Fruit fly (Drosophila melanogaster): ENCODE results near the gene RpL13.

RpL13 gene

dm6 chr2L:10003593-10003992 is 36.5 kb downstream of the RpL13 start, which contains the start of gene Ndf (continued):
- TF ChIP-seq acj6 (GFP tag; optimal IDR thresholded peaks at IDR 0.05) (no peak), ss (GFP tag; optimal IDR thresholded peaks at IDR 0.05) (peak; percentile 14 to 35), Hr39 (GFP tag; optimal IDR thresholded peaks at IDR 0.05) (no peak), Sox102F (GFP tag; optimal IDR thresholded peaks at IDR 0.05) (peak; percentile 32), CG1621 (tag; optimal IDR thresholded peaks at IDR 0.05) (peak; percentile 50), Hr4 (GFP tag; optimal IDR thresholded peaks at IDR 0.05) (peak; percentile 16), CG11902 (GFP tag; optimal IDR thresholded peaks at IDR 0.05) (peak; percentile 13)

dm6 chr2L:10004574-10004973 is 37.5 kb downstream of the RpL13 start:
- TF ChIP-seq Ets96B (tag; optimal IDR thresholded peaks at IDR 0.05): no peak
- peak; percentile 62; the same call in 2 of the 3 replicates for TF ChIP-seq eg (GFP tag; IDR thresholded peaks at IDR 0.05)
- peak; percentile 18 for TF ChIP-seq net (GFP tag; optimal IDR thresholded peaks at IDR 0.05)
- no peak for TF ChIP-seq CG3032 (tag; optimal IDR thresholded peaks at IDR 0.05)
- no peak for TF ChIP-seq spab (GFP tag; optimal IDR thresholded peaks at IDR 0.05)
- TF ChIP-seq CG6854 (GFP tag; optimal IDR thresholded peaks at IDR 0.05): no peak
- TF ChIP-seq lz (GFP tag; optimal IDR thresholded peaks at IDR 0.05): no peak
- peak; percentile 27 for TF ChIP-seq fkh (GFP tag; optimal IDR thresholded peaks at IDR 0.05)
- TF ChIP-seq CG6276 (GFP tag; optimal IDR thresholded peaks at IDR 0.05): no peak
- TF ChIP-seq Eip75B (GFP tag; optimal IDR thresholded peaks at IDR 0.05): no peak
- TF ChIP-seq dsx (GFP tag; optimal IDR thresholded peaks at IDR 0.05; ENCODE audit: poor library complexity, severe bottlenecking): no peak
- no peak for TF ChIP-seq Ets21C (GFP tag; optimal IDR thresholded peaks at IDR 0.05)
- peak in 1 of 2 experiments; percentile 28 for TF ChIP-seq ss (GFP tag; optimal IDR thresholded peaks at IDR 0.05)
- no peak for TF ChIP-seq Hr39 (GFP tag; optimal IDR thresholded peaks at IDR 0.05)
- no peak for TF ChIP-seq CG8119 (GFP tag; IDR thresholded peaks at IDR 0.05)
- TF ChIP-seq CG8632 (GFP tag; optimal IDR thresholded peaks at IDR 0.05): no peak
- no peak for TF ChIP-seq CG34406 (GFP tag; optimal IDR thresholded peaks at IDR 0.05)
- peak; percentile 42; the same call in 2 of the 3 replicates for TF ChIP-seq CG6163 (GFP tag; IDR thresholded peaks at IDR 0.05)
- no peak for TF ChIP-seq Eip93F (GFP tag; optimal IDR thresholded peaks at IDR 0.05)
- TF ChIP-seq dac (GFP tag; optimal IDR thresholded peaks at IDR 0.05): no peak
- no peak for TF ChIP-seq CG32006 (GFP tag; optimal IDR thresholded peaks at IDR 0.05)
- no peak for TF ChIP-seq CG11294 (GFP tag; IDR thresholded peaks at IDR 0.05)
- no peak for TF ChIP-seq CG16779 (tag; optimal IDR thresholded peaks at IDR 0.05)
- no peak for TF ChIP-seq CG11902 (GFP tag; optimal IDR thresholded peaks at IDR 0.05)
- 0 out of 2 replicates have a peak, but pooled peaks have one; percentile 32 for TF ChIP-seq CG15336 (GFP tag; IDR thresholded peaks at IDR 0.05)
- TF ChIP-seq cyc (GFP tag; optimal IDR thresholded peaks at IDR 0.05): no peak
- no peak for TF ChIP-seq Sox15 (GFP tag; optimal IDR thresholded peaks at IDR 0.05)
- peak; percentile 11 for TF ChIP-seq CG9139 (GFP tag; optimal IDR thresholded peaks at IDR 0.05)
- TF ChIP-seq OdsH (GFP tag; optimal IDR thresholded peaks at IDR 0.05): no peak
- TF ChIP-seq CG1621 (tag; optimal IDR thresholded peaks at IDR 0.05): peak; percentile 35
- TF ChIP-seq Eip78C (GFP tag): peak; percentile 77
- peak; percentile 18 for TF ChIP-seq CG3919 (GFP tag; optimal IDR thresholded peaks at IDR 0.05)
- TF ChIP-seq Hr4 (GFP tag; optimal IDR thresholded peaks at IDR 0.05): no peak
- no peak for TF ChIP-seq Gug (GFP tag; IDR thresholded peaks at IDR 0.05)
- TF ChIP-seq Hr38 (GFP tag; optimal IDR thresholded peaks at IDR 0.05): no peak
- no peak for TF ChIP-seq achi (GFP tag; optimal IDR thresholded peaks at IDR 0.05)

dm6 chr2L:10009293-10009695 is 42.2 kb downstream of the RpL13 start, which contains the start of gene Trp1:
Gene Trp1, plus strand, starts transcription at chr2L:10009381.
- peak; percentile 84 for TF ChIP-seq CG9139 (GFP tag; optimal IDR thresholded peaks at IDR 0.05)
- peak; percentile 9 for TF ChIP-seq CG3032 (tag; optimal IDR thresholded peaks at IDR 0.05)
- peak; percentile 64 for TF ChIP-seq CG6276 (GFP tag; optimal IDR thresholded peaks at IDR 0.05)
- TF ChIP-seq spab (GFP tag; optimal IDR thresholded peaks at IDR 0.05): no peak
- peak in 1 of 2 experiments; percentile 6 for TF ChIP-seq salr (GFP tag; optimal IDR thresholded peaks at IDR 0.05)
- no peak for TF ChIP-seq acj6 (GFP tag; optimal IDR thresholded peaks at IDR 0.05)
- peak; percentile 33 for TF ChIP-seq CG10669 (GFP tag; optimal IDR thresholded peaks at IDR 0.05)
- TF ChIP-seq CG7368 (GFP tag; optimal IDR thresholded peaks at IDR 0.05): no peak
- TF ChIP-seq ss (GFP tag; optimal IDR thresholded peaks at IDR 0.05): peak; percentile 30 to 57
- peak; percentile 28 for TF ChIP-seq Eip78C (GFP tag)
- TF ChIP-seq CG6808 (GFP tag; optimal IDR thresholded peaks at IDR 0.05): peak; percentile 44
- TF ChIP-seq eg (GFP tag; IDR thresholded peaks at IDR 0.05): peak; percentile 68; the same call in 1 of the 3 replicates
- peak; percentile 60; the same call in 2 of the 3 replicates for TF ChIP-seq CG8119 (GFP tag; IDR thresholded peaks at IDR 0.05)
- TF ChIP-seq Ets96B (tag; optimal IDR thresholded peaks at IDR 0.05): peak; percentile 33
- TF ChIP-seq CG6163 (GFP tag; IDR thresholded peaks at IDR 0.05): peak; percentile 64; the same call in 1 of the 3 replicates
- peak; percentile 46 for TF ChIP-seq CG15336 (GFP tag; IDR thresholded peaks at IDR 0.05)
- TF ChIP-seq achi (GFP tag; optimal IDR thresholded peaks at IDR 0.05): no peak
- peak; percentile 4 for TF ChIP-seq Sox14 (GFP tag; optimal IDR thresholded peaks at IDR 0.05)

All from whole organism, prepupa.